Fruit fly (Drosophila melanogaster) whole organism, wandering third instar larva: Measurements from ENCODE around the gene Kyat.
A peak's percentile ranks its signal among the peaks of the same experiment; 100 is the strongest.

ENCODE experiments used
- Abd-B ChIP-seq: fragments of >200 bp; optimal IDR thresholded peaks from 2 replicates; lab custom pipeline; 2017; ENCODE audit warnings: missing biosample characterization, missing genetic modification characterization
- CG32264 ChIP-seq: fragments of 200-800 bp; sonication (Bioruptor generic); optimal IDR thresholded peaks from 2 replicates; lab custom pipeline; 2016; ENCODE audit warnings: missing biosample characterization, missing genetic modification characterization
- CG9705 ChIP-seq: fragments of 200-800 bp; sonication (Bioruptor generic); optimal IDR thresholded peaks from 2 replicates; lab custom pipeline; 2018; ENCODE audit warnings: missing biosample characterization, mild to moderate bottlenecking, missing genetic modification characterization
- CrebA ChIP-seq: fragments of 200-800 bp; sonication (Bioruptor generic); optimal IDR thresholded peaks from 2 replicates; lab custom pipeline; 2016; ENCODE audit warnings: missing biosample characterization, mild to moderate bottlenecking, missing genetic modification characterization, borderline replicate concordance
- Dfd ChIP-seq: fragments of >200 bp; optimal IDR thresholded peaks from 2 replicates; lab custom pipeline; 2017; ENCODE audit warnings: missing biosample characterization, missing genetic modification characterization
- Dif ChIP-seq: fragments of 200-275, 200-300 bp; sonication (Bioruptor generic); optimal IDR thresholded peaks from 2 replicates; lab custom pipeline; 2018; ENCODE audit warnings: missing biosample characterization, missing genetic modification characterization; ENCODE audit not compliant: partially characterized antibody
- GATAd ChIP-seq: sonication (Bioruptor generic); optimal IDR thresholded peaks from 2 replicates; lab custom pipeline; 2016; ENCODE audit warnings: missing biosample characterization, missing genetic modification characterization
- HLH106 ChIP-seq: fragments of 200-800 bp; optimal IDR thresholded peaks from 3 replicates; lab custom pipeline; 2019; ENCODE audit warnings: missing biosample characterization, mild to moderate bottlenecking, missing genetic modification characterization, moderate library complexity
- Hnf4 ChIP-seq: fragments of 200-800 bp; sonication (Bioruptor generic); optimal IDR thresholded peaks from 2 replicates; lab custom pipeline; 2016; ENCODE audit warnings: missing biosample characterization, mild to moderate bottlenecking, missing genetic modification characterization
- Hr78 ChIP-seq: fragments of >200 bp; optimal IDR thresholded peaks from 2 replicates; lab custom pipeline; 2017; ENCODE audit warnings: missing biosample characterization, missing genetic modification characterization
- Hr83 ChIP-seq: fragments of 200-300 bp; sonication (Bioruptor generic); optimal IDR thresholded peaks from 2 replicates; lab custom pipeline; 2016; ENCODE audit warnings: missing biosample characterization, mild to moderate bottlenecking, missing genetic modification characterization, moderate library complexity; ENCODE audit not compliant: poor library complexity, severe bottlenecking
- Jra ChIP-seq: sonication (Bioruptor generic); optimal IDR thresholded peaks from 2 replicates; lab custom pipeline; 2016; ENCODE audit warnings: missing biosample characterization, missing genetic modification characterization
- Mio ChIP-seq: sonication (Bioruptor generic); optimal IDR thresholded peaks from 2 replicates; lab custom pipeline; 2016; ENCODE audit warnings: missing biosample characterization, missing genetic modification characterization
- Myc ChIP-seq: fragments of >200 bp; optimal IDR thresholded peaks from 2 replicates; lab custom pipeline; 2017
- N ChIP-seq: fragments of >200 bp; optimal IDR thresholded peaks from 2 replicates; lab custom pipeline; 2018; ENCODE audit warnings: missing biosample characterization, missing external identifiers, missing genetic modification characterization
- OdsH ChIP-seq: fragments of 200-800 bp; sonication (Bioruptor generic); optimal IDR thresholded peaks from 2 replicates; lab custom pipeline; 2016; ENCODE audit warnings: missing biosample characterization, mild to moderate bottlenecking, missing genetic modification characterization
- Rel ChIP-seq, 2 experiments: fragments of 200-800 bp; sonication (Bioruptor generic) in 1 of 2; optimal IDR thresholded peaks; 2 replicates in 1 of 2; 3 replicates in 1 of 2; lab custom pipeline; 2016 to 2019; ENCODE audit warnings: mild to moderate bottlenecking in 2 of 2, missing biosample characterization in 2 of 2, missing genetic modification characterization in 2 of 2, moderate library complexity in 1 of 2
- Sp1 ChIP-seq: fragments of 200-800 bp; sonication (Bioruptor generic); optimal IDR thresholded peaks from 3 replicates; lab custom pipeline; 2019; ENCODE audit warnings: missing biosample characterization, mild to moderate bottlenecking, missing genetic modification characterization, moderate library complexity
- Vsx2 ChIP-seq: fragments of 200-300, 225-300 bp; sonication (Bioruptor generic); optimal IDR thresholded peaks from 2 replicates; lab custom pipeline; 2018; ENCODE audit warnings: missing biosample characterization, missing genetic modification characterization; ENCODE audit not compliant: partially characterized antibody
- br ChIP-seq: fragments of 200-800 bp; sonication (Bioruptor generic); optimal IDR thresholded peaks from 2 replicates; lab custom pipeline; 2016; ENCODE audit warnings: missing biosample characterization, missing genetic modification characterization
- brk ChIP-seq: fragments of 200-800 bp; sonication (Bioruptor generic); optimal IDR thresholded peaks from 2 replicates; lab custom pipeline; 2016; ENCODE audit warnings: missing biosample characterization, mild to moderate bottlenecking, missing genetic modification characterization
- dl ChIP-seq, 2 experiments: fragments of 175-275, 200-275 bp in 1 of 2; fragments of 200-275 bp in 1 of 2; sonication (Bioruptor generic); optimal IDR thresholded peaks; lab custom pipeline; 2018; ENCODE audit warnings: mild to moderate bottlenecking in 2 of 2, missing biosample characterization in 2 of 2, missing genetic modification characterization in 2 of 2, moderate library complexity in 2 of 2; ENCODE audit not compliant: partially characterized antibody in 2 of 2, insufficient read depth in 1 of 2
- dmrt93B ChIP-seq: fragments of 200-800 bp; sonication (Bioruptor generic); optimal IDR thresholded peaks from 2 replicates; lab custom pipeline; 2018; ENCODE audit warnings: missing biosample characterization, mild to moderate bottlenecking, missing genetic modification characterization
- dsf ChIP-seq: sonication (Bioruptor generic); optimal IDR thresholded peaks from 2 replicates; lab custom pipeline; 2016; ENCODE audit warnings: missing biosample characterization, missing genetic modification characterization, borderline replicate concordance
- ey ChIP-seq: fragments of 200-800 bp; sonication (Bioruptor generic); optimal IDR thresholded peaks from 2 replicates; lab custom pipeline; 2016; ENCODE audit warnings: missing biosample characterization, missing genetic modification characterization
- foxo ChIP-seq, 2 experiments: fragments of 200-800 bp; sonication (Bioruptor generic); optimal IDR thresholded peaks; 2 replicates in 1 of 2; 3 replicates in 1 of 2; lab custom pipeline; 2016 to 2017; ENCODE audit warnings: missing biosample characterization in 2 of 2, missing genetic modification characterization in 2 of 2
- fru ChIP-seq: fragments of 200-800 bp; sonication (Bioruptor generic); optimal IDR thresholded peaks from 3 replicates; lab custom pipeline; 2016; ENCODE audit warnings: missing biosample characterization, mild to moderate bottlenecking, missing genetic modification characterization
- h ChIP-seq: fragments of 200-800 bp; sonication (Bioruptor generic); optimal IDR thresholded peaks from 3 replicates; lab custom pipeline; 2016; ENCODE audit warnings: missing biosample characterization, mild to moderate bottlenecking, missing genetic modification characterization
- lola ChIP-seq: fragments of >200 bp; optimal IDR thresholded peaks from 2 replicates; lab custom pipeline; 2017; ENCODE audit warnings: missing biosample characterization, missing genetic modification characterization
- pan ChIP-seq: fragments of >200 bp; optimal IDR thresholded peaks from 2 replicates; lab custom pipeline; 2017
- psq ChIP-seq: fragments of 200-800 bp; sonication (Bioruptor generic); optimal IDR thresholded peaks from 3 replicates; lab custom pipeline; 2017; ENCODE audit warnings: missing biosample characterization, mild to moderate bottlenecking, missing genetic modification characterization, moderate library complexity
- rgr ChIP-seq: fragments of 200-800 bp; sonication (Bioruptor generic); optimal IDR thresholded peaks from 3 replicates; lab custom pipeline; 2016; ENCODE audit warnings: missing biosample characterization, mild to moderate bottlenecking, missing genetic modification characterization
- sage ChIP-seq: fragments of 200-800 bp; sonication (Bioruptor generic); optimal IDR thresholded peaks from 2 replicates; lab custom pipeline; 2016; ENCODE audit warnings: missing biosample characterization, mild to moderate bottlenecking, missing genetic modification characterization
- sv ChIP-seq: fragments of 200-800 bp; sonication (Bioruptor generic); optimal IDR thresholded peaks from 3 replicates; lab custom pipeline; 2016; ENCODE audit warnings: missing biosample characterization, missing genetic modification characterization
- tai ChIP-seq: sonication (Bioruptor generic); optimal IDR thresholded peaks from 2 replicates; lab custom pipeline; 2016; ENCODE audit warnings: missing biosample characterization, missing genetic modification characterization
- usp ChIP-seq: fragments of >200 bp; optimal IDR thresholded peaks from 2 replicates; lab custom pipeline; 2017; ENCODE audit warnings: missing biosample characterization, missing genetic modification characterization
- woc ChIP-seq: sonication (Bioruptor generic); optimal IDR thresholded peaks from 2 replicates; lab custom pipeline; 2016; ENCODE audit warnings: missing biosample characterization, mild to moderate bottlenecking, missing genetic modification characterization

Gene Kyat

dm6 chr3R:11809620-11810019 lies 12.7 kb downstream of the Kyat start:
- TF ChIP-seq CrebA (GFP tag; lab: Kevin White, UChicago): peak; percentile 23
- no peak for TF ChIP-seq Vsx2 (GFP tag; lab: Kevin White, UChicago)
- no peak for TF ChIP-seq Myc (lab: Kevin White, UChicago)
- no peak for TF ChIP-seq GATAd (GFP tag; lab: Kevin White, UChicago)
- TF ChIP-seq Dfd (GFP tag; lab: Kevin White, UChicago): no peak
- TF ChIP-seq Hr78 (GFP tag; lab: Kevin White, UChicago): no peak
- no peak for TF ChIP-seq Rel (GFP tag; optimal IDR thresholded peaks at IDR 0.05; lab: Kevin White, UChicago)
- TF ChIP-seq Rel (tag; optimal IDR thresholded peaks at IDR 0.05; lab: Kevin White, UChicago): peak; percentile 0
- no peak for TF ChIP-seq sv (GFP tag; lab: Kevin White, UChicago)
- no peak for TF ChIP-seq Dif (GFP tag; lab: Kevin White, UChicago)
- no peak for TF ChIP-seq CG32264 (GFP tag; lab: Kevin White, UChicago)
- TF ChIP-seq Abd-B (GFP tag; lab: Kevin White, UChicago): no peak
- no peak for TF ChIP-seq dmrt93B (GFP tag; lab: Kevin White, UChicago)
- no peak for TF ChIP-seq Mio (GFP tag; lab: Kevin White, UChicago)
- TF ChIP-seq Hnf4: no peak
- TF ChIP-seq HLH106: peak; percentile 10
- no peak for TF ChIP-seq rgr (GFP tag; lab: Kevin White, UChicago)
- TF ChIP-seq sage (GFP tag; lab: Kevin White, UChicago): no peak
- no peak for TF ChIP-seq dsf (GFP tag; lab: Kevin White, UChicago)
- no peak for TF ChIP-seq h (GFP tag; lab: Kevin White, UChicago)
- no peak for TF ChIP-seq CG9705 (GFP tag; lab: Kevin White, UChicago)
- TF ChIP-seq Sp1: peak; percentile 45
- TF ChIP-seq psq (GFP tag; lab: Kevin White, UChicago): no peak
- no peak for TF ChIP-seq usp (GFP tag; lab: Kevin White, UChicago)
- no peak for TF ChIP-seq OdsH (GFP tag; lab: Kevin White, UChicago)
- no peak for TF ChIP-seq ey (GFP tag; lab: Kevin White, UChicago)
- no peak for TF ChIP-seq brk (GFP tag; lab: Kevin White, UChicago)

DNA sequence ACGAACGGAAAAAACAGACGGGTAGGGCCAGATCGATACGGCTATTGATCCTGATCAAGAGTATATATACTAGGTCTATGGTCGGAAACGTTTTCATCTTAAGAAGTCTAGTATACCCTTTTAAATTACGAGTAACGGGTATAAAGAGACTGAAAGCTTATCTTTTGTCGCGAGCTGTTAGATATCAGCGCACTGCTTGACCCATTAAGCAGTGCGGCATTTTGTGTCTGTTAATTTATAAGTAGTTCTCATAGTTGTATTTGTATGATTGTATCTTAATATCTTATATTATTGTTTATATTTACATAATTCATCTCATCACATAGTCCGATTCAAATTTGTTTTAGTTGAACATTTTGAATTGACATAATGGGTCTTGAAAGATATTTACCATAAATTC lies 14.7 kb downstream of the Kyat start:
- no peak for TF ChIP-seq dmrt93B (GFP tag; lab: Kevin White, UChicago)
- no peak for TF ChIP-seq fru (GFP tag; lab: Kevin White, UChicago)
- no peak for TF ChIP-seq h (GFP tag; lab: Kevin White, UChicago)
- no peak for TF ChIP-seq N (GFP tag; lab: Kevin White, UChicago)

DNA sequence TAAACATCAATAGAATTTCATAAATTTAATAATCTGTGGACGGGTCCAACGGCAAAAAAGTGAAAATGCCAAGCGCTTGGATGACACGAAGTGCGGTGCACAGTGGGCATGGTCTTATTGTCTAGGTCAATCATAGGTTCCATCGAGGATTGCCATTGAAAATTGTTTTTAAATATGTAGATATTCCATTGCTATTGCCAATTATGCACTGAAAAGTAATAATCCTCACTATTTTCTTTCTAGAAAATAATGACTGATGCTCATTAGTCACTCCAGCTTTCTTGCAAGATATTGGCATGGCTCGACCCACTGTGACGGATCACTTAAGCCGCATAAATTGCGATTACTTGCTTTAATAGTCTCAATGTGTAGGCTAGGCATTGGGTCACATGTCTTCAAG lies 15.5 kb downstream of the Kyat start:
- TF ChIP-seq rgr (GFP tag; lab: Kevin White, UChicago) (peak; percentile 14), ey (GFP tag; lab: Kevin White, UChicago) (peak; percentile 12), h (GFP tag; lab: Kevin White, UChicago) (peak; percentile 32), Hr83 (GFP tag; lab: Kevin White, UChicago) (no peak), br (GFP tag; lab: Kevin White, UChicago) (peak; percentile 27), foxo (GFP tag; optimal IDR thresholded peaks at IDR 0.05; lab: Kevin White, UChicago) (peak in 1 of 2 experiments; percentile 44), lola (GFP tag; lab: Kevin White, UChicago) (no peak), GATAd (GFP tag; lab: Kevin White, UChicago) (no peak), fru (GFP tag; lab: Kevin White, UChicago) (peak; percentile 46), pan (no peak), N (GFP tag; lab: Kevin White, UChicago) (no peak), HLH106 (peak; percentile 10)

dm6 chr3R:11805584-11805983 lies 16.7 kb downstream of the Kyat start:
- TF ChIP-seq dl (GFP tag; optimal IDR thresholded peaks at IDR 0.05; lab: Kevin White, UChicago; ENCODE audit: insufficient read depth in 1 of 2, partially characterized antibody in 2 of 2) (no peak), foxo (GFP tag; optimal IDR thresholded peaks at IDR 0.05; lab: Kevin White, UChicago) (peak in 1 of 2 experiments; percentile 65), OdsH (GFP tag; lab: Kevin White, UChicago) (peak; percentile 10), lola (GFP tag; lab: Kevin White, UChicago) (no peak), Hnf4 (peak; percentile 22), CG32264 (GFP tag; lab: Kevin White, UChicago) (no peak), CrebA (GFP tag; lab: Kevin White, UChicago) (peak; percentile 31), Hr78 (GFP tag; lab: Kevin White, UChicago) (no peak), woc (GFP tag; lab: Kevin White, UChicago) (no peak), Myc (lab: Kevin White, UChicago) (no peak), HLH106 (peak; percentile 63), fru (GFP tag; lab: Kevin White, UChicago) (peak; percentile 44), sage (GFP tag; lab: Kevin White, UChicago) (no peak), Rel (GFP tag; optimal IDR thresholded peaks at IDR 0.05; lab: Kevin White, UChicago) (no peak), Rel (tag; optimal IDR thresholded peaks at IDR 0.05; lab: Kevin White, UChicago) (no peak), N (GFP tag; lab: Kevin White, UChicago) (no peak), Jra (peak; percentile 15), ey (GFP tag; lab: Kevin White, UChicago) (peak; percentile 10), tai (GFP tag; lab: Kevin White, UChicago) (no peak), psq (GFP tag; lab: Kevin White, UChicago) (peak; percentile 2), rgr (GFP tag; lab: Kevin White, UChicago) (peak; percentile 4), sv (GFP tag; lab: Kevin White, UChicago) (no peak), Sp1 (peak; percentile 48), h (GFP tag; lab: Kevin White, UChicago) (peak; percentile 45), brk (GFP tag; lab: Kevin White, UChicago) (peak; percentile 24), usp (GFP tag; lab: Kevin White, UChicago) (no peak), Vsx2 (GFP tag; lab: Kevin White, UChicago) (no peak), Dfd (GFP tag; lab: Kevin White, UChicago) (no peak)
